Fruit fly (Drosophila melanogaster) Kc167 (cell line): ENCODE data around the gene CG18231.

Source experiments
- h ChIP-seq: fragments of >200 bp; optimal IDR thresholded peaks from 3 replicates; lab custom pipeline; 2018; ENCODE audit warnings: missing external identifiers
- psq ChIP-seq: fragments of >200 bp; optimal IDR thresholded peaks from 2 replicates; lab custom pipeline; 2017; ENCODE audit warnings: missing external identifiers
- ttk ChIP-seq: sonication (Bioruptor generic); optimal IDR thresholded peaks from 2 replicates; lab custom pipeline; 2017; ENCODE audit warnings: missing external identifiers

DNA sequence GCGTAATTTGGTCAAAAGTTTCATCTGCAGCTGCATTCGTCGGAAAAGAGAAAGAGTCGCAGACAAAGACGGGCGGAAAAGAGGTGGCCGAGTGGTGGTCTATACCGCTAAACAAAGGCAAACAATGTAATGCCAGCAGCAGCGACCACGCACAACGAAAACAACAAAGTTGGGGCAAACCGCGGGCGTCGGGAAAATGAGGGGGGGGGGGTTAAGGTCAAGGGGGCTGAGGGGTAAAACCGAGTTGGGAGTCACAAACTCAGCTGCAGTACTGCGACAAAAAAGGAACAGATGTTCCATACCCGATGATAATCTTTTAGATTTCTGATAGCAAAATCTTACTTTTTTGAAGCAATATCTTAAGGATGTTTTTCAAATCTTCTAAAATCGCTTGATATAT, 29.5 kb downstream of the CG18231 start:
- TF ChIP-seq h (lab: Kevin White, UChicago) (no peak), ttk (no peak), psq (lab: Kevin White, UChicago) (no peak)
